Fruit fly (Drosophila melanogaster) whole organism: ENCODE results near the gene CG13674.

Source experiments
- CG8478 ChIP-seq: fragments of >200 bp; optimal IDR thresholded peaks from 2 replicates; lab custom pipeline; 2018; ENCODE audit warnings: inconsistent platforms
- Dll ChIP-seq: fragments of >200 bp; optimal IDR thresholded peaks from 2 replicates; lab custom pipeline; 2017
- EcR ChIP-seq, 2 experiments: fragments of >200 bp; optimal IDR thresholded peaks; 2 replicates each; lab custom pipeline; 2017; ENCODE audit warnings: missing biosample characterization in 2 of 2, missing genetic modification characterization in 2 of 2, missing genetic modification reagents in 2 of 2
- pan ChIP-seq: fragments of >200 bp; optimal IDR thresholded peaks from 2 replicates; lab custom pipeline; 2017
- psq ChIP-seq: fragments of >200 bp; optimal IDR thresholded peaks from 2 replicates; lab custom pipeline; 2017
- usp ChIP-seq: fragments of >200 bp; optimal IDR thresholded peaks from 2 replicates; lab custom pipeline; 2017; ENCODE audit warnings: missing biosample characterization, missing genetic modification characterization, mixed read lengths

Gene CG13674

dm6 chr3L:8197779-8198279, 21.0 kb downstream of the CG13674 start, which contains the start of the genes UbcE2M and Dhps:
TSS of gene UbcE2M (minus strand) at chr3L:8197987.
TSS of gene Dhps (plus strand) at chr3L:8198207.
- TF ChIP-seq psq (lab: Kevin White, UChicago) = no peak
- TF ChIP-seq Dll = no peak
- TF ChIP-seq EcR (GFP tag; optimal IDR thresholded peaks at IDR 0.05; lab: Kevin White, UChicago) = no peak
- no peak for TF ChIP-seq CG8478

dm6 chr3L:8193016-8193415, 25.8 kb downstream of the CG13674 start, which contains the start of gene CG7387:
TSS of gene CG7387 (minus strand) at chr3L:8193116.
- no peak for TF ChIP-seq EcR (GFP tag; optimal IDR thresholded peaks at IDR 0.05; lab: Kevin White, UChicago)
- TF ChIP-seq psq (lab: Kevin White, UChicago) = no peak
- TF ChIP-seq usp (GFP tag; lab: Kevin White, UChicago) = no peak
- no peak for TF ChIP-seq CG8478
- TF ChIP-seq pan (lab: Kevin White, UChicago) = no peak
- no peak for TF ChIP-seq Dll

DNA sequence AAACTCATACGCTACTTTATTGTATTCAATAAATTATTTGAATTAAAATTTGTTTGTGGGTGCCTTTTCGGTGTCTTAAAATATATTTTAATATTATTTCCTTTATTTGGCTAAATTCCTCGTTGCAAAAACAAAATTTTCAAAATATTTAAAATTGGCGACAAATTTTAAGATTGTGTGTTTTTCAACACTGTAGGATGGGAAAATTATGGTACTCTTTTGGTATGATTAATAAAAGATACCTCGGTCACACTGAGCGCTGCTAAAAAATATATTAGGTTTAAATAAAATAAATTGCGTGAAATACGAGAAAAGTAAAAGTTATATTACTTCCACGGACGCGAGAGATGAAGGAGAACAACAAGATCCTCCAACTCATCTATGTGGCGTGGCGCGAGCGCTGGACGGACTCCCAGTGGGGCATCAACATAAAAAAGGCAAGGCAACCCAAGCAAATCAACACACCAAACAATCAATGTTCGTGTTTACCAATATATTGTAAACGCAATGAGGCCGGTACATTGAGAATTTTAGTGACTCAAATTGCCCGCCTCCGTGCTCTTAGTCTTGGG, 27.7 kb downstream of the CG13674 start, which contains the start of gene MED24:
TSS of gene MED24 (plus strand) at position 229 of the 572 bp plus-strand sequence.
- TF ChIP-seq pan (lab: Kevin White, UChicago) = no peak

- TF ChIP-seq CG8478 (no peak), usp (GFP tag; lab: Kevin White, UChicago) (no peak), Dll (no peak), pan (lab: Kevin White, UChicago) (no peak), EcR (GFP tag; optimal IDR thresholded peaks at IDR 0.05; lab: Kevin White, UChicago) (no peak), psq (lab: Kevin White, UChicago) (no peak)
Measured at dm6 chr3L:8189234-8189633, 29.5 kb downstream of the CG13674 start.

DNA sequence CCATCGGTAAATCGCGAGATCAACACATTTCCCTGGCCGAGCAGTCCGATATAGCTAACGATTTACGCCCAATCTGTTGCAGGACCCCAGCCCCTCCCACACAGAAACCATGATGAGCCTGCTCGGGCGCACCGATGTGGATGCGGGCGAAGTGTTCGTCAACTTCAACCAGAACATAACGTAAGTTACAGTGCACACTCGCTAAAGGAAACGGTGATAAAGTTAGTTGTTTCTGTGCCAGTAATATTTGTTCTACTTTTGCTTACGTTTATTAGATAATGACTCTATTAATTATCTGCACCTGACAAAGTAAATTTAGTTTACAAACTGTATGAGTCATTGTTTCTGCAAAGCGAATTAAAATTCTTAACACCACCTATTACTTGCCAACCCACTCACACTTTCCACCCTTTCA, 31.4 kb downstream of the CG13674 start:
- TF ChIP-seq psq (lab: Kevin White, UChicago) = no peak
- TF ChIP-seq CG8478 = no peak
- no peak for TF ChIP-seq EcR (GFP tag; optimal IDR thresholded peaks at IDR 0.05; lab: Kevin White, UChicago)
- TF ChIP-seq pan (lab: Kevin White, UChicago) = no peak
- no peak for TF ChIP-seq usp (GFP tag; lab: Kevin White, UChicago)

dm6 chr3L:8186627-8187396, 32.0 kb downstream of the CG13674 start, which contains the start of the genes ERR and Atg18a:
TSS of gene ERR (minus strand) at chr3L:8186671.
TSS of gene Atg18a (plus strand) at chr3L:8186857.
- TF ChIP-seq pan (lab: Kevin White, UChicago) (no peak), EcR (GFP tag; optimal IDR thresholded peaks at IDR 0.05; lab: Kevin White, UChicago) (no peak), psq (lab: Kevin White, UChicago) (no peak), CG8478 (no peak), Dll (no peak), usp (GFP tag; lab: Kevin White, UChicago) (no peak)

- TF ChIP-seq pan (lab: Kevin White, UChicago) = no peak
- TF ChIP-seq EcR (GFP tag; optimal IDR thresholded peaks at IDR 0.05; lab: Kevin White, UChicago) = no peak
- no peak for TF ChIP-seq usp (GFP tag; lab: Kevin White, UChicago)
- TF ChIP-seq CG8478 = no peak
- TF ChIP-seq psq (lab: Kevin White, UChicago) = no peak
- no peak for TF ChIP-seq Dll
Measured at dm6 chr3L:8185263-8186227, 33.2 kb downstream of the CG13674 start.

DNA sequence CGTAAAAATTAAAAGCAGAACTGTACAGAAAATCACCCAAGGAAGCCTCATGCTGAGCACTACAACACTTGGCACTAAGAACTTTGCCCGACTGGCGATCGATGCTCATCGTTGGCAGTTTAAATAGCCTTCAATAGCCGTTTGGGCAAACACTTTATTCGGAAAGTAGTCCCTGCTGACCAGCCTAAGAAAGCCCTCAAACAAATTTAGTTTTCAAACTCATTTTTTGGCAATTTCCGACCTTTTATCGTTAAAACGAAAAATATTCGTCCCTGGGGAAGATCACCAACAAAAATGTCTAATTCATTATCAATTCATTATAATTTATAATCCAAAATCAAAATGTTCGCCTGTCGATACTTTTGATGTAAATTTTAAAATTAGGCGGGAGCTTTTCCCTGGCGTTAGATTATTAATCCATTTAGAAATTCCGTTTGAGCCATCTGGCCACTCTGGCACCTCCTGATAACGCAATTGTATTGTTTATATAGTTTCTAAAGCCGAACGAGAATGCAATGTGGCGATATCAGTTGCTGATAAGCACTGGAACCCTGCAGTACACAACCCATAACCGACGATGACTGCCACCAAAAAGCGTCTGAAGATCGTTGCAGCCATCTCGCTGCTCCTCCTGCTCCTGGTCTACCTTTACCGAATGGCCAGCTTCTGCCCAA, 38.2 kb downstream of the CG13674 start, which contains the start of the genes mthl7 and Uxs:
TSS of gene mthl7 (minus strand) at position 51 of the 674 bp plus-strand sequence.
TSS of gene Uxs (plus strand) at position 460 of the 674 bp plus-strand sequence.
- no peak for TF ChIP-seq Dll
- no peak for TF ChIP-seq EcR (GFP tag; optimal IDR thresholded peaks at IDR 0.05; lab: Kevin White, UChicago)
- TF ChIP-seq pan (lab: Kevin White, UChicago) = no peak
- no peak for TF ChIP-seq usp (GFP tag; lab: Kevin White, UChicago)
- no peak for TF ChIP-seq CG8478
- no peak for TF ChIP-seq psq (lab: Kevin White, UChicago)

- TF ChIP-seq usp (GFP tag; lab: Kevin White, UChicago) (no peak), EcR (GFP tag; optimal IDR thresholded peaks at IDR 0.05; lab: Kevin White, UChicago) (no peak), Dll (no peak), CG8478 (no peak), psq (lab: Kevin White, UChicago) (no peak), pan (lab: Kevin White, UChicago) (no peak)
Measured at dm6 chr3L:8177795-8178564, 40.8 kb downstream of the CG13674 start, which contains the start of gene Nmt. TSS of gene Nmt (minus strand) at chr3L:8178429.

DNA sequence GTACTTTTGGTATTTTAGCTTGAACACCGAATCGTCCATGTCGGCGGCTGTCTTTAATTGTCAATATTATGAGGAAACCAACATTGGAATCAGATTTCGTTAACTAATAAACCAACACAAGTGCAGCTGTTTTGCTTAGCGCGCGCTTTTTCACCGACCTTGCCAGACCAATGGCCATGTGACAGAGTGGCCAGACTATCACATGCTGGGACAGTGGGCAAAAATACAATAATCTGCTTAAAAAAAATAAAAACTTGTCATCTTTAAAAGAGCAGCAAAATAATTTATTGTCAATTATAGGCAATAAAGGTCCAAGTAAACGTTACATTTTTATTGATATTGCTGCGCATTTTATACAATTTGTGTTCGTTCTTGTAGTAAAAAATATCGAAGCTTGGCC, 43.0 kb downstream of the CG13674 start, which contains the start of gene RecQ4:
TSS of gene RecQ4 (minus strand) at position 161 of the 400 bp plus-strand sequence.
- TF ChIP-seq pan (lab: Kevin White, UChicago) (no peak), psq (lab: Kevin White, UChicago) (no peak), usp (GFP tag; lab: Kevin White, UChicago) (no peak), CG8478 (no peak), EcR (GFP tag; optimal IDR thresholded peaks at IDR 0.05; lab: Kevin White, UChicago) (no peak)
